Fruit fly (Drosophila melanogaster) whole organism, embryonic: ENCODE measurements around the gene Son.
A peak's percentile ranks its signal among the peaks of the same experiment; 100 is the strongest.

ENCODE experiments used
- Bdp1 ChIP-seq: fragments of 200-800 bp; sonication (Bioruptor generic); optimal IDR thresholded peaks from 3 replicates; lab custom pipeline; 2016; ENCODE audit warnings: missing biosample characterization, missing genetic modification characterization
- CG1024 ChIP-seq: fragments of 200-800 bp; sonication (Bioruptor generic); IDR thresholded peaks from 2 replicates; pipeline ENCODE4 v1.3.6; 2022; ENCODE audit warnings: missing biosample characterization, missing genetic modification characterization
- CG10274 ChIP-seq: fragments of 200-800 bp; sonication (Bioruptor generic); optimal IDR thresholded peaks from 3 replicates; lab custom pipeline; 2017; ENCODE audit warnings: missing biosample characterization, mild to moderate bottlenecking, missing genetic modification characterization
- CG10321 ChIP-seq: fragments of 200-800 bp; sonication (Bioruptor generic); IDR thresholded peaks from 2 replicates; pipeline ENCODE4 v1.3.6; 2022; ENCODE audit warnings: missing biosample characterization, missing genetic modification characterization
- CG11560 ChIP-seq: fragments of 200-800 bp; sonication (Bioruptor generic); IDR thresholded peaks from 3 replicates; pipeline ENCODE4 v1.3.6; 2022; ENCODE audit warnings: missing biosample characterization, missing genetic modification characterization
- CG12236 ChIP-seq: fragments of 200-800 bp; sonication (Bioruptor generic); optimal IDR thresholded peaks from 2 replicates; lab custom pipeline; 2016; ENCODE audit warnings: missing biosample characterization, missing genetic modification characterization
- CG13424 ChIP-seq: fragments of 200-800 bp; sonication (Bioruptor generic); optimal IDR thresholded peaks from 2 replicates; lab custom pipeline; 2019; ENCODE audit warnings: missing biosample characterization, mild to moderate bottlenecking, missing genetic modification characterization, moderate library complexity
- CG4360 ChIP-seq: fragments of 200-800 bp; sonication (Bioruptor generic); IDR thresholded peaks from 2 replicates; pipeline ENCODE4 v1.3.6; 2022; ENCODE audit warnings: missing biosample characterization, missing genetic modification characterization
- CG4424 ChIP-seq: fragments of 200-800 bp; sonication (Bioruptor generic); optimal IDR thresholded peaks from 3 replicates; lab custom pipeline; 2016; ENCODE audit warnings: missing biosample characterization, missing genetic modification characterization
- CG4730 ChIP-seq: fragments of 200-800 bp; sonication (Bioruptor generic); IDR thresholded peaks from 2 replicates; pipeline ENCODE4 v1.3.6; 2022; ENCODE audit warnings: missing biosample characterization, missing genetic modification characterization
- CG5180 ChIP-seq: fragments of 200-800 bp; sonication (Bioruptor generic); optimal IDR thresholded peaks from 3 replicates; lab custom pipeline; 2017; ENCODE audit warnings: missing biosample characterization, missing genetic modification characterization, mild to moderate bottlenecking, moderate library complexity, missing genetic modification reagents
- CG6175 ChIP-seq: fragments of 200-800 bp; sonication (Bioruptor generic); IDR thresholded peaks from 3 replicates; pipeline ENCODE4 v1.3.6; 2022; ENCODE audit warnings: missing biosample characterization, missing genetic modification characterization
- CG6654 ChIP-seq: fragments of 200-800 bp; sonication (Bioruptor generic); optimal IDR thresholded peaks from 2 replicates; lab custom pipeline; 2017; ENCODE audit warnings: missing biosample characterization, mild to moderate bottlenecking, missing genetic modification characterization
- CG6791 ChIP-seq: fragments of 200-800 bp; sonication (Bioruptor generic); IDR thresholded peaks from 3 replicates; pipeline ENCODE4 v1.3.6; 2022; ENCODE audit warnings: missing biosample characterization, missing genetic modification characterization; ENCODE audit not compliant: partially characterized antibody
- CG7963 ChIP-seq: fragments of 200-800 bp; sonication (Bioruptor generic); IDR thresholded peaks from 3 replicates; pipeline ENCODE4 v1.3.6; 2022; ENCODE audit warnings: missing biosample characterization, missing genetic modification characterization; ENCODE audit not compliant: partially characterized antibody
- CHES-1-like ChIP-seq: fragments of 200-800 bp; sonication (Bioruptor generic); optimal IDR thresholded peaks from 2 replicates; lab custom pipeline; 2016; ENCODE audit warnings: missing biosample characterization, missing genetic modification characterization
- Dfd ChIP-seq, 2 experiments: fragments of >200 bp; optimal IDR thresholded peaks; 2 replicates each; lab custom pipeline; 2017; ENCODE audit warnings: missing biosample characterization in 2 of 2, missing genetic modification characterization in 2 of 2
- Doc2 ChIP-seq: fragments of 200-800 bp; sonication (Bioruptor generic); IDR thresholded peaks from 2 replicates; pipeline ENCODE4 v1.3.6; 2022; ENCODE audit warnings: missing biosample characterization, missing genetic modification characterization
- Fer2 ChIP-seq: fragments of 200-800 bp; sonication (Bioruptor generic); optimal IDR thresholded peaks from 2 replicates; lab custom pipeline; 2018; ENCODE audit warnings: missing biosample characterization, mild to moderate bottlenecking, missing genetic modification characterization, moderate library complexity
- HLH3B ChIP-seq: fragments of 200-800 bp; sonication (Bioruptor generic); IDR thresholded peaks from 2 replicates; pipeline ENCODE4 v1.3.6; 2022; ENCODE audit warnings: missing biosample characterization, missing genetic modification characterization
- HLH4C ChIP-seq: fragments of 200-800 bp; sonication (Bioruptor generic); IDR thresholded peaks from 3 replicates; pipeline ENCODE4 v1.3.6; 2022; ENCODE audit warnings: missing biosample characterization, missing genetic modification characterization; ENCODE audit not compliant: partially characterized antibody
- Hr78 ChIP-seq, 2 experiments: fragments of 200-800 bp in 1 of 2; fragments of >200 bp in 1 of 2; sonication (Bioruptor generic) in 1 of 2; optimal IDR thresholded peaks; 2 replicates each; lab custom pipeline; 2017 to 2019; ENCODE audit warnings: missing biosample characterization in 2 of 2, missing genetic modification characterization in 2 of 2, mild to moderate bottlenecking in 1 of 2, moderate library complexity in 1 of 2
- Kr ChIP-seq: fragments of 200-800 bp; sonication (Bioruptor generic); optimal IDR thresholded peaks from 2 replicates; lab custom pipeline; 2017; ENCODE audit warnings: missing biosample characterization, mild to moderate bottlenecking, missing genetic modification characterization
- Lim3 ChIP-seq: fragments of 200-800 bp; sonication (Bioruptor generic); IDR thresholded peaks from 2 replicates; pipeline ENCODE4 v1.3.6; 2022; ENCODE audit warnings: missing biosample characterization, missing genetic modification characterization
- Mad ChIP-seq: fragments of 200-800 bp; sonication (Bioruptor generic); optimal IDR thresholded peaks from 2 replicates; lab custom pipeline; 2016; ENCODE audit warnings: missing biosample characterization, missing genetic modification characterization
- NC2α ChIP-seq: fragments of 200-800 bp; sonication (Bioruptor generic); optimal IDR thresholded peaks from 2 replicates; lab custom pipeline; 2016; ENCODE audit warnings: missing biosample characterization, missing genetic modification characterization
- Opbp ChIP-seq: fragments of 200-800 bp; sonication (Bioruptor generic); IDR thresholded peaks from 3 replicates; pipeline ENCODE4 v1.3.6; 2022; ENCODE audit warnings: missing biosample characterization, missing genetic modification characterization; ENCODE audit not compliant: partially characterized antibody
- PHDP ChIP-seq: fragments of 200-800 bp; sonication (Bioruptor generic); optimal IDR thresholded peaks from 3 replicates; lab custom pipeline; 2018; ENCODE audit warnings: missing biosample characterization, mild to moderate bottlenecking, missing genetic modification characterization, moderate library complexity
- Ravus ChIP-seq: fragments of 200-800 bp; sonication (Bioruptor generic); IDR thresholded peaks from 2 replicates; pipeline ENCODE4 v1.3.6; 2022; ENCODE audit warnings: missing biosample characterization, missing genetic modification characterization
- Rx ChIP-seq: fragments of 200-800 bp; sonication (Bioruptor generic); IDR thresholded peaks from 2 replicates; pipeline ENCODE4 v1.3.6; 2022; ENCODE audit warnings: missing biosample characterization, missing genetic modification characterization
- Six4 ChIP-seq: fragments of 200-800 bp; sonication (Bioruptor generic); optimal IDR thresholded peaks from 2 replicates; lab custom pipeline; 2016; ENCODE audit warnings: missing biosample characterization, missing genetic modification characterization
- dysf ChIP-seq: fragments of 200-800 bp; sonication (Bioruptor generic); IDR thresholded peaks from 3 replicates; pipeline ENCODE4 v1.3.6; 2022; ENCODE audit warnings: missing biosample characterization, missing genetic modification characterization
- fru ChIP-seq: fragments of >200 bp; optimal IDR thresholded peaks from 2 replicates; lab custom pipeline; 2017
- fu2 ChIP-seq: fragments of 200-800 bp; sonication (Bioruptor generic); optimal IDR thresholded peaks from 2 replicates; lab custom pipeline; 2016; ENCODE audit warnings: missing biosample characterization, missing genetic modification characterization
- gcm2 ChIP-seq: fragments of 200-800 bp; sonication (Bioruptor generic); optimal IDR thresholded peaks from 2 replicates; lab custom pipeline; 2016; ENCODE audit warnings: missing biosample characterization, missing genetic modification characterization
- grn ChIP-seq: fragments of 200-800 bp; sonication (Bioruptor generic); optimal IDR thresholded peaks from 3 replicates; lab custom pipeline; 2017; ENCODE audit warnings: missing biosample characterization, missing genetic modification characterization
- gro ChIP-seq: fragments of 200-800 bp; sonication (Bioruptor generic); optimal IDR thresholded peaks from 2 replicates; lab custom pipeline; 2016; ENCODE audit warnings: missing biosample characterization, missing genetic modification characterization
- gsb-n ChIP-seq: fragments of 200-800 bp; sonication (Bioruptor generic); optimal IDR thresholded peaks from 3 replicates; lab custom pipeline; 2018; ENCODE audit warnings: missing biosample characterization, mild to moderate bottlenecking, missing genetic modification characterization
- kay ChIP-seq: fragments of 200-800 bp; sonication (Bioruptor generic); optimal IDR thresholded peaks from 2 replicates; lab custom pipeline; 2016; ENCODE audit warnings: missing biosample characterization, missing genetic modification characterization
- lbe ChIP-seq: fragments of 200-800 bp; sonication (Bioruptor generic); optimal IDR thresholded peaks from 2 replicates; lab custom pipeline; 2016; ENCODE audit warnings: missing biosample characterization, mild to moderate bottlenecking, missing genetic modification characterization
- mirr ChIP-seq: fragments of 200-800 bp; sonication (Bioruptor generic); optimal IDR thresholded peaks from 3 replicates; lab custom pipeline; 2018; ENCODE audit warnings: missing biosample characterization, mild to moderate bottlenecking, missing genetic modification characterization
- nerfin-2 ChIP-seq: fragments of 200-800 bp; sonication (Bioruptor generic); IDR thresholded peaks from 2 replicates; pipeline ENCODE4 v1.3.6; 2022; ENCODE audit warnings: missing biosample characterization, missing genetic modification characterization; ENCODE audit not compliant: partially characterized antibody
- nmo ChIP-seq: fragments of 200-800 bp; sonication (Bioruptor generic); optimal IDR thresholded peaks from 2 replicates; lab custom pipeline; 2018; ENCODE audit warnings: missing biosample characterization, mild to moderate bottlenecking, missing genetic modification characterization, moderate library complexity
- nom ChIP-seq: fragments of 200-800 bp; sonication (Bioruptor generic); optimal IDR thresholded peaks from 2 replicates; lab custom pipeline; 2017; ENCODE audit warnings: missing biosample characterization, missing genetic modification characterization, mild to moderate bottlenecking, moderate library complexity, missing genetic modification reagents
- pb ChIP-seq: fragments of 200-800 bp; sonication (Bioruptor generic); optimal IDR thresholded peaks from 3 replicates; lab custom pipeline; 2016; ENCODE audit warnings: missing biosample characterization, missing genetic modification characterization
- psq ChIP-seq: fragments of 200-800 bp; sonication (Bioruptor generic); optimal IDR thresholded peaks from 2 replicates; lab custom pipeline; 2017; ENCODE audit warnings: missing biosample characterization, missing genetic modification characterization
- pum ChIP-seq: fragments of 200-800 bp; sonication (Bioruptor generic); optimal IDR thresholded peaks from 2 replicates; lab custom pipeline; 2016; ENCODE audit warnings: missing biosample characterization, missing genetic modification characterization
- schlank ChIP-seq: fragments of 200-800 bp; sonication (Bioruptor generic); optimal IDR thresholded peaks from 2 replicates; lab custom pipeline; 2018; ENCODE audit warnings: missing biosample characterization, mild to moderate bottlenecking, missing genetic modification characterization
- shn ChIP-seq: fragments of 200-800 bp; sonication (Bioruptor generic); optimal IDR thresholded peaks from 3 replicates; lab custom pipeline; 2016; ENCODE audit warnings: missing biosample characterization, missing genetic modification characterization
- sna ChIP-seq: fragments of 200-800 bp; sonication (Bioruptor generic); IDR thresholded peaks from 2 replicates; pipeline ENCODE4 v1.3.6; 2022; ENCODE audit warnings: missing biosample characterization, missing genetic modification characterization; ENCODE audit not compliant: partially characterized antibody
- tin ChIP-seq: fragments of 200-800 bp; sonication (Bioruptor generic); optimal IDR thresholded peaks from 3 replicates; lab custom pipeline; 2016; ENCODE audit warnings: missing biosample characterization, missing genetic modification characterization

The Son gene

dm6 chr3R:9618331-9618730 lies 40.5 kb downstream of the Son start (continued):
- TF ChIP-seq schlank (peak; percentile 2), Kr (no peak), nom (no peak), grn (GFP tag; lab: Kevin White, UChicago) (no peak), Hr78 (GFP tag; optimal IDR thresholded peaks at IDR 0.05; lab: Kevin White, UChicago) (peak in 1 of 2 experiments; percentile 43), CG5180 (GFP tag; lab: Kevin White, UChicago) (peak; percentile 43), gcm2 (GFP tag; lab: Kevin White, UChicago) (peak; percentile 69), CG4424 (GFP tag; lab: Kevin White, UChicago) (peak; percentile 77), NC2α (GFP tag; lab: Kevin White, UChicago) (peak; percentile 36), Dfd (GFP tag; optimal IDR thresholded peaks at IDR 0.05; lab: Kevin White, UChicago) (no peak), Bdp1 (peak; percentile 34), CG11560 (peak; percentile 34; the same call in 1 of the 3 replicates), CG6175 (0 out of 3 replicates have a peak, but pooled peaks have one; percentile 61), fu2 (peak; percentile 22), CG4360 (GFP tag; lab: Robert Waterston, UW) (peak; percentile 56; the same call in 1 of the 2 replicates), Mad (GFP tag; lab: Kevin White, UChicago) (peak; percentile 46), CG10321 (peak; percentile 35; the same call in 1 of the 2 replicates), nerfin-2 (GFP tag; lab: Robert Waterston, UW) (no peak), sna (GFP tag; lab: Robert Waterston, UW) (no peak), pb (GFP tag; lab: Kevin White, UChicago) (peak; percentile 42), mirr (GFP tag; lab: Kevin White, UChicago) (no peak), lbe (GFP tag; lab: Kevin White, UChicago) (no peak), pum (peak; percentile 65), dysf (GFP tag; lab: Robert Waterston, UW) (peak; percentile 79), fru (lab: Kevin White, UChicago) (no peak), HLH4C (no peak), CG4730 (GFP tag; lab: Robert Waterston, UW) (peak; percentile 77), Doc2 (GFP tag; lab: Robert Waterston, UW) (peak; percentile 44; the same call in 1 of the 2 replicates), CG13424 (peak; percentile 71), Six4 (GFP tag; lab: Kevin White, UChicago) (peak; percentile 62), Lim3 (GFP tag; lab: Robert Waterston, UW) (peak; percentile 20; the same call in 1 of the 2 replicates), shn (GFP tag; lab: Kevin White, UChicago) (peak; percentile 46), CG10274 (GFP tag; lab: Kevin White, UChicago) (peak; percentile 24), CG7963 (GFP tag; lab: Robert Waterston, UW) (no peak), CG1024 (GFP tag; lab: Robert Waterston, UW) (peak; percentile 56; the same call in 1 of the 2 replicates), Rx (peak; percentile 69; the same call in 1 of the 2 replicates), Fer2 (tag; lab: Kevin White, UChicago) (peak; percentile 26), CG12236 (GFP tag; lab: Kevin White, UChicago) (no peak), CG6654 (GFP tag; lab: Kevin White, UChicago) (peak; percentile 56), HLH3B (GFP tag; lab: Robert Waterston, UW) (peak; percentile 86), gro (GFP tag; lab: Kevin White, UChicago) (no peak), Ravus (GFP tag; lab: Robert Waterston, UW) (no peak), tin (peak; percentile 76), Opbp (no peak), kay (GFP tag; lab: Kevin White, UChicago) (no peak), CG6791 (GFP tag; lab: Robert Waterston, UW) (no peak), nmo (peak; percentile 81), gsb-n (peak; percentile 66), CHES-1-like (GFP tag; lab: Kevin White, UChicago) (no peak), PHDP (tag; lab: Kevin White, UChicago) (peak; percentile 70), psq (GFP tag; lab: Kevin White, UChicago) (no peak)
